Fruit fly (Drosophila melanogaster) Kc167 (cell line): Measurements from ENCODE around the gene CG15547.

Experiments
- Myc ChIP-seq: fragments of >200 bp; optimal IDR thresholded peaks from 2 replicates; lab custom pipeline; 2017; ENCODE audit warnings: missing external identifiers
- Sin3A ChIP-seq: fragments of >200 bp; optimal IDR thresholded peaks from 2 replicates; lab custom pipeline; 2018; ENCODE audit warnings: missing external identifiers
- psq ChIP-seq: fragments of >200 bp; optimal IDR thresholded peaks from 2 replicates; lab custom pipeline; 2017; ENCODE audit warnings: missing external identifiers

DNA sequence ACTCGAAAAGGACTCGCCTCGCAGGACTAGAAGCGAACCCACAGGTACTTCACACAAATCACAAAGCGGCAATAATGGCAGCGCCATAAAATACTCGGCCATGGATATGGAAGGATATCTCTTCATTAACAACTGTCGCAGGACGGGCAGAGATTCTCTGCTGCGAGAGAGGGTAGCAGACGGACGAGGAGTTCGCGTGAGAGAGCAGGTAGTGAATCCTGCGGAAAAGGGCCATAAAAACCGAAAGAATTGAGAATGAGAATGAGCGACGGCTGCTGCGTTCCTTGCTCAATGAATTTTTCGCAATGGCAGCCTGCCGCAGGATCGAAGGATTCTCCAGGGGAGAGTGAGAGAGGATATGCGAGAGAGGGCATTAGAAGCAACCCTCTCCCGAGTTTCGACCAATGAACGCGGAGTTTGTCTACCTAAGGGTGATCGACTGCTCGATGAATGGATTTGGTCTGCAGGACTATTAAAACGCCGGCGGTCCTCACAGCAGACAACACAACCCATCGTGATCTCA, 31.4 kb downstream of the CG15547 start, which contains the start of gene tll:
- TF ChIP-seq Sin3A (lab: Kevin White, UChicago) = no peak
- no peak for TF ChIP-seq psq
- TF ChIP-seq Myc (lab: Kevin White, UChicago) = no peak
